Worm (Caenorhabditis elegans) whole organism, L2 larva: ENCODE measurements around the gene H08J19.1.

Experiments used
- C34F6.9 ChIP-seq: fragments of 150-350 bp; optimal IDR thresholded peaks from 2 replicates; lab custom pipeline; 2014; ENCODE audit warnings: missing biosample characterization, missing genetic modification characterization
- R02D3.7 ChIP-seq: fragments of 150-350 bp; optimal IDR thresholded peaks from 2 replicates; lab custom pipeline; 2014; ENCODE audit warnings: missing biosample characterization, missing genetic modification characterization
- blmp-1 ChIP-seq: sonication (generic microtip); optimal IDR thresholded peaks from 2 replicates; lab custom pipeline; 2017; ENCODE audit warnings: missing genetic modification characterization, mild to moderate bottlenecking, missing compliant biosample characterization, antibody characterized with exemption, moderate library complexity; ENCODE audit not compliant: insufficient read depth
- ceh-82 ChIP-seq: fragments of 150-350 bp; optimal IDR thresholded peaks from 2 replicates; lab custom pipeline; 2014; ENCODE audit warnings: missing biosample characterization, missing genetic modification characterization
- egl-27 ChIP-seq: sonication (generic microtip); optimal IDR thresholded peaks from 3 replicates; lab custom pipeline; 2017; ENCODE audit warnings: missing biosample characterization, missing genetic modification reagents, missing genetic modification characterization
- fos-1 ChIP-seq: fragments of 150-350 bp; optimal IDR thresholded peaks from 2 replicates; lab custom pipeline; 2014; ENCODE audit warnings: missing biosample characterization, missing genetic modification characterization
- lin-11 ChIP-seq: fragments of 150-350 bp; sonication (generic microtip); optimal IDR thresholded peaks from 2 replicates; lab custom pipeline; 2014; ENCODE audit warnings: missing biosample characterization, missing genetic modification characterization, inconsistent platforms, mixed read lengths
- nhr-11 ChIP-seq: fragments of 150-350 bp; optimal IDR thresholded peaks from 2 replicates; lab custom pipeline; 2014; ENCODE audit warnings: missing biosample characterization, missing genetic modification characterization
- unc-55 ChIP-seq: fragments of 150-350 bp; sonication (generic microtip); optimal IDR thresholded peaks from 3 replicates; lab custom pipeline; 2014; ENCODE audit warnings: missing biosample characterization, missing genetic modification reagents, missing genetic modification characterization
- unc-62 ChIP-seq: fragments of 150-350 bp; optimal IDR thresholded peaks from 2 replicates; lab custom pipeline; 2014; ENCODE audit warnings: missing biosample characterization, missing genetic modification reagents, missing genetic modification characterization
- ztf-11 ChIP-seq: sonication (generic microtip); optimal IDR thresholded peaks from 2 replicates; lab custom pipeline; 2017; ENCODE audit warnings: missing biosample characterization, missing genetic modification characterization

ce11 chrX:15650428-15650827 lies 7.7 kb downstream of the H08J19.1 start:
- TF ChIP-seq C34F6.9 (tag; lab: Kevin White, UChicago): no peak
- no peak for TF ChIP-seq R02D3.7 (tag; lab: Kevin White, UChicago)
- no peak for TF ChIP-seq egl-27 (tag; lab: Kevin White, UChicago)
- TF ChIP-seq nhr-11 (tag; lab: Kevin White, UChicago): no peak
- TF ChIP-seq ceh-82 (tag; lab: Kevin White, UChicago): no peak
- no peak for TF ChIP-seq lin-11 (tag; lab: Kevin White, UChicago)
- TF ChIP-seq fos-1 (tag; lab: Kevin White, UChicago): no peak
- no peak for TF ChIP-seq unc-55 (GFP tag; lab: Kevin White, UChicago)
- TF ChIP-seq ztf-11 (tag; lab: Kevin White, UChicago): no peak
- TF ChIP-seq unc-62 (GFP tag; lab: Kevin White, UChicago): no peak
- no peak for TF ChIP-seq blmp-1 (tag; lab: Kevin White, UChicago)
